Worm (Caenorhabditis elegans) whole organism, L2 larva: ENCODE data around the gene T03F6.4.

Experiments
- F13H6.1 ChIP-seq: sonication (generic microtip); optimal IDR thresholded peaks from 2 replicates; lab custom pipeline; 2016; ENCODE audit warnings: missing genetic modification characterization, missing compliant biosample characterization
- blmp-1 ChIP-seq: sonication (generic microtip); optimal IDR thresholded peaks from 2 replicates; lab custom pipeline; 2017; ENCODE audit warnings: missing genetic modification characterization, mild to moderate bottlenecking, missing compliant biosample characterization, antibody characterized with exemption, moderate library complexity; ENCODE audit not compliant: insufficient read depth
- ceh-82 ChIP-seq: fragments of 150-350 bp; optimal IDR thresholded peaks from 2 replicates; lab custom pipeline; 2014; ENCODE audit warnings: missing biosample characterization, missing genetic modification characterization
- fos-1 ChIP-seq: fragments of 150-350 bp; optimal IDR thresholded peaks from 2 replicates; lab custom pipeline; 2014; ENCODE audit warnings: missing biosample characterization, missing genetic modification characterization
- mdl-1 ChIP-seq, 2 experiments: fragments of 150-350 bp in 1 of 2; sonication (generic microtip) in 1 of 2; optimal IDR thresholded peaks; 2 replicates each; lab custom pipeline; 2017; ENCODE audit warnings: missing biosample characterization in 2 of 2, missing genetic modification characterization in 2 of 2
- nhr-11 ChIP-seq: fragments of 150-350 bp; optimal IDR thresholded peaks from 2 replicates; lab custom pipeline; 2014; ENCODE audit warnings: missing biosample characterization, missing genetic modification characterization
- nhr-6 ChIP-seq: fragments of 150-350 bp; optimal IDR thresholded peaks from 2 replicates; lab custom pipeline; 2014; ENCODE audit warnings: missing biosample characterization, missing genetic modification characterization
- unc-62 ChIP-seq: fragments of 150-350 bp; optimal IDR thresholded peaks from 2 replicates; lab custom pipeline; 2014; ENCODE audit warnings: missing biosample characterization, missing genetic modification reagents, missing genetic modification characterization

DNA sequence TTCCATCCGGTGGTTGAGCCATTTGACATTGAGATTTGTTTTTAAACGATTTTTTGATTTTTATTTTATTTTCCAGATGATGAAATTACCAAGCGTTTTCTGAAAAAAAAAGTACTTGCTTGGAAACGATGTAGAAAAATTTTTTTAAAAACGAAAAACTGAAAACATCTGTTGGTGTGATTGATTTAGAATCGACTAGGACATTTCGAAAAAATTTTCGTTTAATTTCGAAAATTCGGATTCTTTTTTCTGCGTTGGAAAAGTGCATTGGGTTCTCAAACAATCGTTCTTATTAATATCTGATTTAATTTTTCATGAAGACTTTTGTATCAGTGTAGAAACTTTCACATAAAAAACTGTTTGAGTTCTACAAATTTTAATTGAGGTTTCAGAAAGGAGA lies 26.7 kb upstream of the T03F6.4 start, which contains the start of gene F53A2.9:
- TF ChIP-seq mdl-1 (tag; optimal IDR thresholded peaks at IDR 0.05; lab: Kevin White, UChicago) (no peak), F13H6.1 (tag; lab: Kevin White, UChicago) (no peak), nhr-11 (tag; lab: Kevin White, UChicago) (no peak), ceh-82 (tag; lab: Kevin White, UChicago) (no peak), blmp-1 (tag; lab: Kevin White, UChicago) (no peak), nhr-6 (tag; lab: Kevin White, UChicago) (no peak), fos-1 (tag; lab: Kevin White, UChicago) (no peak), unc-62 (no peak)
